Fruit fly (Drosophila melanogaster) Kc167 (cell line): ENCODE measurements around the gene CLIP-190.

Source experiments
- Myc ChIP-seq: fragments of >200 bp; optimal IDR thresholded peaks from 2 replicates; lab custom pipeline; 2017; ENCODE audit warnings: missing external identifiers
- Sin3A ChIP-seq: fragments of >200 bp; optimal IDR thresholded peaks from 2 replicates; lab custom pipeline; 2018; ENCODE audit warnings: missing external identifiers
- h ChIP-seq: fragments of >200 bp; optimal IDR thresholded peaks from 3 replicates; lab custom pipeline; 2018; ENCODE audit warnings: missing external identifiers
- insv ChIP-seq: fragments of >200 bp; optimal IDR thresholded peaks from 3 replicates; lab custom pipeline; 2018; ENCODE audit warnings: missing external identifiers
- psq ChIP-seq: fragments of >200 bp; optimal IDR thresholded peaks from 2 replicates; lab custom pipeline; 2017; ENCODE audit warnings: missing external identifiers
- ttk ChIP-seq: sonication (Bioruptor generic); optimal IDR thresholded peaks from 2 replicates; lab custom pipeline; 2017; ENCODE audit warnings: missing external identifiers

The CLIP-190 gene

dm6 chr2L:17437594-17437993 is 53.1 kb downstream of the CLIP-190 start:
- TF ChIP-seq h (lab: Kevin White, UChicago) (no peak), insv (no peak), Myc (lab: Kevin White, UChicago) (no peak), ttk (lab: Kevin White, UChicago) (no peak), psq (no peak), Sin3A (lab: Kevin White, UChicago) (no peak)

- no peak for TF ChIP-seq psq
- TF ChIP-seq ttk (lab: Kevin White, UChicago): no peak
- no peak for TF ChIP-seq Myc (lab: Kevin White, UChicago)
- TF ChIP-seq Sin3A (lab: Kevin White, UChicago): no peak
- TF ChIP-seq h (lab: Kevin White, UChicago): no peak
- no peak for TF ChIP-seq insv
Measured at dm6 chr2L:17447071-17447470, 62.6 kb downstream of the CLIP-190 start.

- no peak for TF ChIP-seq insv
- no peak for TF ChIP-seq Myc (lab: Kevin White, UChicago)
- no peak for TF ChIP-seq h (lab: Kevin White, UChicago)
Measured at dm6 chr2L:17448435-17448834, 63.9 kb downstream of the CLIP-190 start.

- TF ChIP-seq ttk (lab: Kevin White, UChicago) (no peak), insv (no peak), Myc (lab: Kevin White, UChicago) (no peak), h (lab: Kevin White, UChicago) (no peak), Sin3A (lab: Kevin White, UChicago) (no peak), psq (no peak)
Measured at dm6 chr2L:17449608-17450504, 65.4 kb downstream of the CLIP-190 start, which contains the start of gene dl. TSS of gene dl (minus strand) at chr2L:17450364.

- TF ChIP-seq Sin3A (lab: Kevin White, UChicago): no peak
- no peak for TF ChIP-seq Myc (lab: Kevin White, UChicago)
- TF ChIP-seq psq: no peak
- TF ChIP-seq h (lab: Kevin White, UChicago): no peak
- TF ChIP-seq insv: no peak
- no peak for TF ChIP-seq ttk (lab: Kevin White, UChicago)
Measured at dm6 chr2L:17450505-17451415, 66.3 kb downstream of the CLIP-190 start.

dm6 chr2L:17452084-17452483 is 67.6 kb downstream of the CLIP-190 start:
- TF ChIP-seq Myc (lab: Kevin White, UChicago) (no peak), ttk (lab: Kevin White, UChicago) (no peak), Sin3A (lab: Kevin White, UChicago) (no peak), h (lab: Kevin White, UChicago) (no peak), psq (no peak), insv (no peak)

dm6 chr2L:17452624-17453023 is 68.1 kb downstream of the CLIP-190 start, which contains the start of gene CG5050:
TSS of gene CG5050 (plus strand) at chr2L:17452924.
- TF ChIP-seq psq (no peak), ttk (lab: Kevin White, UChicago) (no peak), Sin3A (lab: Kevin White, UChicago) (no peak), h (lab: Kevin White, UChicago) (no peak), insv (no peak), Myc (lab: Kevin White, UChicago) (no peak)

- no peak for TF ChIP-seq insv
- TF ChIP-seq psq: no peak
- no peak for TF ChIP-seq ttk (lab: Kevin White, UChicago)
- TF ChIP-seq h (lab: Kevin White, UChicago): no peak
- TF ChIP-seq Sin3A (lab: Kevin White, UChicago): no peak
- TF ChIP-seq Myc (lab: Kevin White, UChicago): no peak
Measured at dm6 chr2L:17455823-17456222, 71.3 kb downstream of the CLIP-190 start, which contains the start of gene SPH93. TSS of gene SPH93 (minus strand) at chr2L:17455923.

- TF ChIP-seq Myc (lab: Kevin White, UChicago): no peak
- no peak for TF ChIP-seq Sin3A (lab: Kevin White, UChicago)
- TF ChIP-seq ttk (lab: Kevin White, UChicago): no peak
Measured at dm6 chr2L:17457944-17458343, 73.4 kb downstream of the CLIP-190 start, which contains the start of gene CG18563. TSS of gene CG18563 (minus strand) at chr2L:17458044.
